Worm (Caenorhabditis elegans) whole organism, L4 larva: ENCODE results near the gene F07D3.3.

ENCODE experiments used
- nhr-76 ChIP-seq: fragments of 150-350 bp; optimal IDR thresholded peaks from 2 replicates; lab custom pipeline; 2014; ENCODE audit warnings: missing biosample characterization, missing genetic modification characterization
- skn-1 ChIP-seq: fragments of 150-350 bp; optimal IDR thresholded peaks from 2 replicates; lab custom pipeline; 2014; ENCODE audit warnings: missing biosample characterization, missing genetic modification characterization
- unc-130 ChIP-seq: sonication (generic microtip); optimal IDR thresholded peaks from 2 replicates; lab custom pipeline; 2016; ENCODE audit warnings: missing genetic modification reagents, missing genetic modification characterization, missing compliant biosample characterization

- TF ChIP-seq skn-1 (no peak), nhr-76 (no peak), unc-130 (GFP tag; lab: Kevin White, UChicago) (no peak)
Measured at ce11 chrV:9507742-9508141, 45.2 kb upstream of the F07D3.3 start, which contains the start of gene acs-14.
